Worm (Caenorhabditis elegans) whole organism, early embryonic: ENCODE data around the gene ZK1010.12.

Experiments used
- B0310.2 ChIP-seq: sonication (generic microtip); optimal IDR thresholded peaks from 2 replicates; lab custom pipeline; 2016; ENCODE audit warnings: mild to moderate bottlenecking, missing genetic modification characterization, missing compliant biosample characterization
- F13C5.2 ChIP-seq: sonication (generic microtip); optimal IDR thresholded peaks from 2 replicates; lab custom pipeline; 2017; ENCODE audit warnings: mild to moderate bottlenecking, missing genetic modification characterization, inconsistent platforms, missing compliant biosample characterization
- aly-1 ChIP-seq: sonication (generic microtip); optimal IDR thresholded peaks from 2 replicates; lab custom pipeline; 2016; ENCODE audit warnings: missing genetic modification characterization, missing compliant biosample characterization
- ama-1 ChIP-seq: fragments of 150-350 bp; optimal IDR thresholded peaks from 2 replicates; lab custom pipeline; 2014
- ceh-13 ChIP-seq: fragments of 200-800 bp; sonication (Bioruptor generic); optimal IDR thresholded peaks from 2 replicates; lab custom pipeline; 2018; ENCODE audit warnings: mild to moderate bottlenecking, missing genetic modification characterization, missing compliant biosample characterization
- ceh-36 ChIP-seq: sonication (generic microtip); optimal IDR thresholded peaks from 2 replicates; lab custom pipeline; 2016; ENCODE audit warnings: missing genetic modification characterization, inconsistent platforms, missing compliant biosample characterization
- ets-7 ChIP-seq: sonication (generic microtip); optimal IDR thresholded peaks from 2 replicates; lab custom pipeline; 2016; ENCODE audit warnings: missing genotype, missing genetic modification characterization, missing compliant biosample characterization
- flt-1 ChIP-seq: fragments of 200-800 bp; sonication (Bioruptor generic); IDR thresholded peaks from 2 replicates; pipeline ENCODE4 v1.3.6; 2022; ENCODE audit warnings: missing genetic modification characterization, missing compliant biosample characterization
- hmbx-1 ChIP-seq: sonication (generic microtip); optimal IDR thresholded peaks from 2 replicates; lab custom pipeline; 2016; ENCODE audit warnings: mild to moderate bottlenecking, missing genetic modification characterization, missing compliant biosample characterization
- hmg-4 ChIP-seq: fragments of 200-800 bp; sonication (Bioruptor generic); optimal IDR thresholded peaks from 2 replicates; lab custom pipeline; 2018; ENCODE audit warnings: mild to moderate bottlenecking, missing genetic modification characterization, missing compliant biosample characterization
- hnd-1 ChIP-seq: sonication (generic microtip); optimal IDR thresholded peaks from 2 replicates; lab custom pipeline; 2016; ENCODE audit warnings: missing genetic modification characterization, missing compliant biosample characterization
- pes-1 ChIP-seq: fragments of 200-800 bp; sonication (Bioruptor generic); IDR thresholded peaks from 2 replicates; pipeline ENCODE4 v1.3.6; 2022; ENCODE audit warnings: missing genetic modification reagents, missing genetic modification characterization, missing compliant biosample characterization
- scrt-1 ChIP-seq: fragments of 200-800 bp; sonication (Bioruptor generic); IDR thresholded peaks from 2 replicates; pipeline ENCODE4 v1.3.6; 2022; ENCODE audit warnings: missing genetic modification characterization, missing compliant biosample characterization
- sea-1 ChIP-seq: fragments of 200-800 bp; sonication (Bioruptor generic); conservative IDR thresholded peaks from 2 replicates; pipeline ENCODE4 v1.3.6; 2022; ENCODE audit warnings: missing genetic modification characterization, missing compliant biosample characterization
- tbx-11 ChIP-seq: fragments of 200-800 bp; sonication (Bioruptor generic); IDR thresholded peaks from 2 replicates; pipeline ENCODE4 v1.3.6; 2022; ENCODE audit warnings: missing genetic modification characterization, missing compliant biosample characterization
- tbx-37 ChIP-seq: fragments of 200-800 bp; sonication (Bioruptor generic); conservative IDR thresholded peaks from 2 replicates; pipeline ENCODE4 v1.3.6; 2022; ENCODE audit warnings: missing genetic modification reagents, missing genetic modification characterization, missing compliant biosample characterization
- tra-4 ChIP-seq: sonication (generic microtip); optimal IDR thresholded peaks from 2 replicates; lab custom pipeline; 2017; ENCODE audit warnings: missing genetic modification characterization, missing compliant biosample characterization

Gene ZK1010.12

ce11 chrIII:12990997-12991396, at the start of gene ZK1010.12:
Gene ZK1010.12 (plus strand): TSS chrIII:12991297.
- TF ChIP-seq hmbx-1 (tag; lab: Kevin White, UChicago) = no peak
- no peak for TF ChIP-seq ceh-36 (tag; lab: Kevin White, UChicago)
- TF ChIP-seq tbx-11 (GFP tag; lab: Robert Waterston, UW) = no peak
- TF ChIP-seq B0310.2 (tag; lab: Kevin White, UChicago) = no peak
- TF ChIP-seq tra-4 (tag; lab: Kevin White, UChicago) = no peak
- no peak for TF ChIP-seq ceh-13 (GFP tag; lab: Kevin White, UChicago)
- no peak for TF ChIP-seq aly-1 (tag; lab: Kevin White, UChicago)
- no peak for TF ChIP-seq ets-7
- no peak for TF ChIP-seq sea-1 (GFP tag; lab: Robert Waterston, UW)
- TF ChIP-seq hmg-4 (GFP tag; lab: Kevin White, UChicago) = no peak
- TF ChIP-seq scrt-1 (GFP tag; lab: Robert Waterston, UW) = no peak
- no peak for TF ChIP-seq flt-1
- no peak for TF ChIP-seq tbx-37 (GFP tag; lab: Robert Waterston, UW)
- TF ChIP-seq F13C5.2 = no peak
- no peak for TF ChIP-seq pes-1 (GFP tag; lab: Robert Waterston, UW)
- TF ChIP-seq ama-1 (lab: Kevin White, UChicago) = no peak
- no peak for TF ChIP-seq hnd-1 (tag; lab: Kevin White, UChicago)

DNA sequence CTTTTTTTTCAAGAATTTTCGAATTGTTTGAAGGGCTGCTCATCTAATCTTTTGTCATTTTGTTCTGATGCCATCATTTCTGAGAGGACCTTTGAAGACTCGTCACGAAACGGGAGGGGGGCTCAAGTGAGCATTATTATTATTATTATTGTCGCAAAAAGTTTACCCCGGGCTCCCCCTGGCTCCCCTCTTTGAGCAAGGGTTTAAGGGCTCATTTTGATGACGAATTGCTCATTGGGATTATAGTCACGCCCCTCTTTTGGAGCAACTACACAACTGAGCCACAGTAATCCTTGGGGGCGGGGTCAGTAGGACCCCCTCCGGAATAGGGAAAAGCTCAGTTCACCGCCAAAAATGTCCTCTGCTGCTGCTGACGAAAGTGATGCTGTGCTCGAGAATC, 48.8 kb upstream of the ZK1010.12 start, which contains the start of gene unc-25:
unc-25 (plus strand) TSS at position 345 of the 400 bp plus-strand sequence.
- no peak for TF ChIP-seq hmg-4 (GFP tag; lab: Kevin White, UChicago)
- TF ChIP-seq tbx-11 (GFP tag; lab: Robert Waterston, UW) = no peak
- no peak for TF ChIP-seq sea-1 (GFP tag; lab: Robert Waterston, UW)
- no peak for TF ChIP-seq aly-1 (tag; lab: Kevin White, UChicago)
- no peak for TF ChIP-seq pes-1 (GFP tag; lab: Robert Waterston, UW)
- no peak for TF ChIP-seq scrt-1 (GFP tag; lab: Robert Waterston, UW)
- TF ChIP-seq ama-1 (lab: Kevin White, UChicago) = no peak
- TF ChIP-seq tbx-37 (GFP tag; lab: Robert Waterston, UW) = no peak
- no peak for TF ChIP-seq flt-1
- no peak for TF ChIP-seq F13C5.2
- no peak for TF ChIP-seq B0310.2 (tag; lab: Kevin White, UChicago)
- no peak for TF ChIP-seq tra-4 (tag; lab: Kevin White, UChicago)
- no peak for TF ChIP-seq ceh-13 (GFP tag; lab: Kevin White, UChicago)
- TF ChIP-seq ets-7 = no peak
- no peak for TF ChIP-seq hnd-1 (tag; lab: Kevin White, UChicago)
- TF ChIP-seq ceh-36 (tag; lab: Kevin White, UChicago) = no peak
- no peak for TF ChIP-seq hmbx-1 (tag; lab: Kevin White, UChicago)

ce11 chrIII:12944064-12944463, 47.0 kb upstream of the ZK1010.12 start:
- TF ChIP-seq tbx-37 (GFP tag; lab: Robert Waterston, UW) (no peak), aly-1 (tag; lab: Kevin White, UChicago) (no peak), ets-7 (no peak), scrt-1 (GFP tag; lab: Robert Waterston, UW) (no peak), B0310.2 (tag; lab: Kevin White, UChicago) (no peak), ama-1 (lab: Kevin White, UChicago) (no peak), flt-1 (no peak), tbx-11 (GFP tag; lab: Robert Waterston, UW) (no peak), hmbx-1 (tag; lab: Kevin White, UChicago) (no peak), hmg-4 (GFP tag; lab: Kevin White, UChicago) (no peak), F13C5.2 (no peak), sea-1 (GFP tag; lab: Robert Waterston, UW) (no peak), tra-4 (tag; lab: Kevin White, UChicago) (no peak), pes-1 (GFP tag; lab: Robert Waterston, UW) (no peak)

DNA sequence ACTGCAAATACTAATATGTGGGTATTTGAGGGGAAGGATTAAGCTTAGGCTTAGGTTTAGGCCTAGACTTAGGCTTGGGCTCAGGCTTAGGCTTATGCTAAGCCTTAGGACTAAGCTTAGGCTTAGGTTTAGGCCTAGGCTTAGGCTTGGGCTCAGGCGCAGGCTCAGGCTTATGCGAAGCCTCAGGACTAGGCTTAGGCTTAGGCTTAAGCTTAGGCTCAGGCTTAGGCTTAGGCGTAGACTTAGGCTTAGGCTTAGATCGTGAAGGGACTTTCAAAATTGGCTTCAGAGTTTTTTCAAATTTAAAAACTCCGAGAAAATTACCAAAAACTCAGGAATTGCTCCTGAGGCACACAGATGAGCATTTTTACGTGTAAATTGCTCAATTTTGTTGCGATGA, 46.0 kb upstream of the ZK1010.12 start:
- TF ChIP-seq ceh-36 (tag; lab: Kevin White, UChicago) (peak; percentile 89), tbx-11 (GFP tag; lab: Robert Waterston, UW) (no peak)

DNA sequence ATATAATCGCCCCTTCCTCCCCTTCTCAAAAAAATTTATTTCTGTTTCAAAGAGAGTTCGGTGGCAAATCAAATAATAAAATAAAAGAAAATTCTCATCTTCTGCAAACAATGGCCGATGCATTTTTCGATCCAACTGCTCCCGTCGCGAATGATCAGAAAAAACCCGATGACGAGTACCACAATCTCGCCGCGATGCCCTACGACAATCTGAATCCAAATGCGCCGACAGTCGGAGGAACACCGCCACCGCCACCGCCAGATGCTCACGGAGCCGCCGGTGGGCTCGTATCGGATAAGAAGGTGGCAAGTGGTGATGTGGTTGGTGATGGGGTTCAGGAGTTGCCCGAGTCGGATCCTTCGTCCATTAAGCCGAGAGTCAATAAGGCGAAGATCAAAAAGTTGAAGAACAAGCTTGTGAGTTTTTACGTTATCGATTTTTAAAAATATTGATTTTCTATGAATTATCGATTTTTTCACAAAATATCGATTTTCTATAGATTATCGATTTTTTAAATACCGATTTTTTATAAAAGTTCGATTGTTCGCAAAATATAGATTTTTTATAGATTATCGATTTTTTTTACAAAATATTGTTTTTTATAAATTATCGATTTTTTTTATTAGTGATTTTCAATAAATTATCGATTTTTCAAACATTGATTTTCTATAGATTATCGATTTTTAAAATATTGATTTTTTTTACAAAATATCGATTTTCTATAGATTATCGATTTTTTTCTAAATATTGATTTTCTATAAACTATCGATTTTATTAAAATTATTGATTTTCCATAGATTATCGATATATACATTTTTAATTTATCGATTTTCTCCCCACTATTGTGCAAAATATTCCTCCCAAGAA, 39.5 kb upstream of the ZK1010.12 start, which contains the start of gene Y39E4A.1:
Y39E4A.1 (plus strand) TSS at position 51 of the 867 bp plus-strand sequence.
- no peak for TF ChIP-seq ama-1 (lab: Kevin White, UChicago)
- TF ChIP-seq F13C5.2 = no peak

- TF ChIP-seq tra-4 (tag; lab: Kevin White, UChicago) (no peak), flt-1 (no peak), hmbx-1 (tag; lab: Kevin White, UChicago) (no peak), ceh-36 (tag; lab: Kevin White, UChicago) (no peak), sea-1 (GFP tag; lab: Robert Waterston, UW) (no peak), hnd-1 (tag; lab: Kevin White, UChicago) (no peak), tbx-37 (GFP tag; lab: Robert Waterston, UW) (no peak), aly-1 (tag; lab: Kevin White, UChicago) (no peak), ets-7 (no peak)
Observed at ce11 chrIII:12952615-12953014, 38.5 kb upstream of the ZK1010.12 start.

- no peak for TF ChIP-seq ets-7
- no peak for TF ChIP-seq tra-4 (tag; lab: Kevin White, UChicago)
- no peak for TF ChIP-seq tbx-11 (GFP tag; lab: Robert Waterston, UW)
- no peak for TF ChIP-seq B0310.2 (tag; lab: Kevin White, UChicago)
- TF ChIP-seq ama-1 (lab: Kevin White, UChicago) = no peak
- no peak for TF ChIP-seq ceh-36 (tag; lab: Kevin White, UChicago)
- no peak for TF ChIP-seq aly-1 (tag; lab: Kevin White, UChicago)
- no peak for TF ChIP-seq ceh-13 (GFP tag; lab: Kevin White, UChicago)
- TF ChIP-seq flt-1 = no peak
- TF ChIP-seq sea-1 (GFP tag; lab: Robert Waterston, UW) = no peak
- no peak for TF ChIP-seq tbx-37 (GFP tag; lab: Robert Waterston, UW)
- no peak for TF ChIP-seq F13C5.2
Observed at ce11 chrIII:12959286-12959685, 31.8 kb upstream of the ZK1010.12 start.
